Worm (Caenorhabditis elegans) whole organism, L4 larva: ENCODE measurements around the gene ZK1290.1.

ENCODE experiments used
- F10B5.3 ChIP-seq: sonication (generic microtip); optimal IDR thresholded peaks from 2 replicates; lab custom pipeline; 2016; ENCODE audit warnings: mild to moderate bottlenecking, missing genetic modification characterization, missing compliant biosample characterization
- F37D6.2 ChIP-seq: sonication (generic microtip); optimal IDR thresholded peaks from 2 replicates; lab custom pipeline; 2016; ENCODE audit warnings: mild to moderate bottlenecking, missing genetic modification characterization, missing compliant biosample characterization
- F44E2.7 ChIP-seq: fragments of 200-800 bp; sonication (Bioruptor generic); IDR thresholded peaks from 2 replicates; pipeline ENCODE4 v2.1.2; 2022; ENCODE audit warnings: missing genetic modification characterization, missing compliant biosample characterization
- T20F7.1 ChIP-seq: fragments of 200-800 bp; sonication (Bioruptor generic); optimal IDR thresholded peaks from 2 replicates; lab custom pipeline; 2018; ENCODE audit warnings: mild to moderate bottlenecking, missing genetic modification characterization, missing compliant biosample characterization
- Y105C5A.15 ChIP-seq: fragments of 200-800 bp; sonication (Bioruptor generic); IDR thresholded peaks from 2 replicates; pipeline ENCODE4 v1.3.6; 2022; ENCODE audit warnings: missing genetic modification characterization, missing compliant biosample characterization
- Y5F2A.4 ChIP-seq: fragments of 200-800 bp; sonication (Bioruptor generic); optimal IDR thresholded peaks from 2 replicates; lab custom pipeline; 2018; ENCODE audit warnings: mild to moderate bottlenecking, missing genetic modification characterization, missing compliant biosample characterization
- Y75B8A.6 ChIP-seq: fragments of 200-800 bp; sonication (Bioruptor generic); IDR thresholded peaks from 2 replicates; pipeline ENCODE4 v1.3.6; 2022; ENCODE audit warnings: missing genetic modification reagents, missing genetic modification characterization, missing compliant biosample characterization
- aha-1 ChIP-seq: fragments of 150-350 bp; peaks from one replicate; lab custom pipeline; 2014; ENCODE audit warnings: missing biosample characterization, missing genetic modification characterization
- aly-2 ChIP-seq: sonication (generic microtip); optimal IDR thresholded peaks from 2 replicates; lab custom pipeline; 2018; ENCODE audit warnings: missing biosample characterization, missing genetic modification characterization
- arid-1 ChIP-seq: fragments of 200-800 bp; sonication (Bioruptor generic); conservative IDR thresholded peaks from 2 replicates; pipeline ENCODE4 v1.3.6; 2022; ENCODE audit warnings: missing genetic modification reagents, missing genetic modification characterization, missing compliant biosample characterization
- ceh-28 ChIP-seq: fragments of 150-350 bp; optimal IDR thresholded peaks from 2 replicates; lab custom pipeline; 2014; ENCODE audit warnings: missing biosample characterization, missing genetic modification reagents, missing genetic modification characterization
- ceh-62 ChIP-seq: sonication (generic microtip); optimal IDR thresholded peaks from 2 replicates; lab custom pipeline; 2017; ENCODE audit warnings: missing biosample characterization, missing genetic modification characterization
- ces-1 ChIP-seq: fragments of 150-350 bp; sonication (generic microtip); optimal IDR thresholded peaks from 4 replicates; lab custom pipeline; 2014; ENCODE audit warnings: missing biosample characterization, missing genetic modification reagents, missing genetic modification characterization
- daf-16 ChIP-seq, 3 experiments: sonication (generic microtip); optimal IDR thresholded peaks; 2 replicates each; lab custom pipeline; 2016 to 2017; ENCODE audit warnings: missing genetic modification characterization in 3 of 3, missing genetic modification reagents in 3 of 3, mild to moderate bottlenecking in 2 of 3, missing compliant biosample characterization in 2 of 3, missing biosample characterization in 1 of 3, moderate library complexity in 1 of 3
- dmd-6 ChIP-seq: fragments of 200-800 bp; sonication (Bioruptor generic); IDR thresholded peaks from 2 replicates; pipeline ENCODE4 v1.3.6; 2022; ENCODE audit warnings: missing genetic modification reagents, missing genetic modification characterization, missing compliant biosample characterization
- dmd-8 ChIP-seq: fragments of 200-800 bp; sonication (Bioruptor generic); IDR thresholded peaks from 2 replicates; pipeline ENCODE4 v1.3.6; 2022; ENCODE audit warnings: missing genetic modification characterization, missing compliant biosample characterization
- dpl-1 ChIP-seq: fragments of 150-350 bp; optimal IDR thresholded peaks from 2 replicates; lab custom pipeline; 2014; ENCODE audit warnings: missing biosample characterization, missing genetic modification reagents, missing genetic modification characterization
- duxl-1 ChIP-seq: sonication (generic microtip); optimal IDR thresholded peaks from 2 replicates; lab custom pipeline; 2016; ENCODE audit warnings: mild to moderate bottlenecking, missing genetic modification characterization, moderate library complexity, missing compliant biosample characterization; ENCODE audit not compliant: poor library complexity
- dve-1 ChIP-seq: sonication (generic microtip); optimal IDR thresholded peaks from 2 replicates; lab custom pipeline; 2017; ENCODE audit warnings: antibody characterized with exemption, mild to moderate bottlenecking, missing genetic modification characterization, missing compliant biosample characterization; ENCODE audit not compliant: insufficient read depth
- egl-27 ChIP-seq: sonication (generic microtip); optimal IDR thresholded peaks from 3 replicates; lab custom pipeline; 2017; ENCODE audit warnings: missing biosample characterization, missing genetic modification reagents, missing genetic modification characterization
- egl-43 ChIP-seq: fragments of 200-800 bp; sonication (Bioruptor generic); IDR thresholded peaks from 2 replicates; pipeline ENCODE4 v1.3.6; 2022; ENCODE audit warnings: missing genetic modification reagents, missing genetic modification characterization, missing compliant biosample characterization
- gei-8 ChIP-seq: fragments of 200-800 bp; sonication (Bioruptor generic); optimal IDR thresholded peaks from 2 replicates; lab custom pipeline; 2018; ENCODE audit warnings: mild to moderate bottlenecking, missing genetic modification characterization, missing compliant biosample characterization
- hlh-30 ChIP-seq: sonication (generic microtip); optimal IDR thresholded peaks from 2 replicates; lab custom pipeline; 2017; ENCODE audit warnings: antibody characterized with exemption, mild to moderate bottlenecking, missing genetic modification characterization, missing compliant biosample characterization; ENCODE audit not compliant: insufficient read depth
- hmg-1.1 ChIP-seq: fragments of 200-800 bp; sonication (Bioruptor generic); IDR thresholded peaks from 2 replicates; pipeline ENCODE4 v1.3.6; 2022; ENCODE audit warnings: missing genetic modification reagents, missing genetic modification characterization, missing compliant biosample characterization
- lin-38 ChIP-seq: fragments of 200-800 bp; sonication (Bioruptor generic); IDR thresholded peaks from 2 replicates; pipeline ENCODE4 v1.3.6; 2022; ENCODE audit warnings: missing genetic modification reagents, missing genetic modification characterization, missing compliant biosample characterization
- mdl-1 ChIP-seq, 2 experiments: fragments of 150-350 bp in 1 of 2; sonication (generic microtip) in 1 of 2; optimal IDR thresholded peaks; 2 replicates each; lab custom pipeline; 2014 to 2017; ENCODE audit warnings: missing biosample characterization in 2 of 2, missing genetic modification characterization in 2 of 2
- mdt-29 ChIP-seq: fragments of 200-800 bp; sonication (Bioruptor generic); IDR thresholded peaks from 2 replicates; pipeline ENCODE4 v1.3.6; 2022; ENCODE audit warnings: missing genetic modification reagents, missing genetic modification characterization, missing compliant biosample characterization
- nhr-111 ChIP-seq: fragments of 200-800 bp; sonication (Bioruptor generic); optimal IDR thresholded peaks from 2 replicates; lab custom pipeline; 2018; ENCODE audit warnings: mild to moderate bottlenecking, missing genetic modification characterization, missing compliant biosample characterization
- nhr-237 ChIP-seq: sonication (generic microtip); optimal IDR thresholded peaks from 2 replicates; lab custom pipeline; 2017; ENCODE audit warnings: missing biosample characterization, missing genetic modification characterization
- nhr-25 ChIP-seq: sonication (generic microtip); optimal IDR thresholded peaks from 2 replicates; lab custom pipeline; 2017; ENCODE audit warnings: missing genetic modification characterization, mild to moderate bottlenecking, missing compliant biosample characterization, antibody characterized with exemption, moderate library complexity, borderline replicate concordance; ENCODE audit not compliant: insufficient read depth
- nhr-41 ChIP-seq: fragments of 200-800 bp; sonication (Bioruptor generic); IDR thresholded peaks from 2 replicates; pipeline ENCODE4 v1.3.6; 2022; ENCODE audit warnings: missing genetic modification reagents, missing genetic modification characterization, missing compliant biosample characterization
- nhr-48 ChIP-seq: sonication (generic microtip); optimal IDR thresholded peaks from 2 replicates; lab custom pipeline; 2016; ENCODE audit warnings: mild to moderate bottlenecking, missing genetic modification characterization, missing compliant biosample characterization
- nhr-77 ChIP-seq: fragments of 150-350 bp; optimal IDR thresholded peaks from 2 replicates; lab custom pipeline; 2014; ENCODE audit warnings: missing biosample characterization, missing genetic modification characterization
- pha-4 ChIP-seq, 2 experiments: fragments of 150-350 bp in 1 of 2; fragments of 200-800 bp in 1 of 2; sonication (Bioruptor generic) in 1 of 2; IDR thresholded peaks in 1 of 2; optimal IDR thresholded peaks in 1 of 2; 2 replicates each; pipeline versions ENCODE4 v1.3.6 to Lab custom; 2014 to 2022; ENCODE audit warnings: missing genetic modification characterization in 2 of 2, missing genetic modification reagents in 2 of 2, missing biosample characterization in 1 of 2, missing compliant biosample characterization in 1 of 2
- php-3 ChIP-seq: fragments of 200-800 bp; sonication (Bioruptor generic); IDR thresholded peaks from 2 replicates; pipeline ENCODE4 v1.3.6; 2022; ENCODE audit warnings: missing genetic modification reagents, missing genetic modification characterization, missing compliant biosample characterization
- pqm-1 ChIP-seq: sonication (generic microtip); optimal IDR thresholded peaks from 2 replicates; lab custom pipeline; 2017; ENCODE audit warnings: missing biosample characterization, missing genetic modification characterization
- skn-1 ChIP-seq: fragments of 150-350 bp; optimal IDR thresholded peaks from 2 replicates; lab custom pipeline; 2014; ENCODE audit warnings: missing biosample characterization, missing genetic modification characterization
- snpc-1.2 ChIP-seq: fragments of 200-800 bp; sonication (Bioruptor generic); IDR thresholded peaks from 2 replicates; pipeline ENCODE4 v1.3.6; 2022; ENCODE audit warnings: missing genetic modification reagents, missing genetic modification characterization, missing compliant biosample characterization
- snpc-4 ChIP-seq: fragments of 150-350 bp; optimal IDR thresholded peaks from 2 replicates; lab custom pipeline; 2014; ENCODE audit warnings: missing biosample characterization, missing genetic modification characterization
- spr-1 ChIP-seq: sonication (generic microtip); optimal IDR thresholded peaks from 2 replicates; lab custom pipeline; 2016; ENCODE audit warnings: mild to moderate bottlenecking, missing genetic modification characterization, missing compliant biosample characterization
- spr-3 ChIP-seq: fragments of 200-800 bp; sonication (Bioruptor generic); optimal IDR thresholded peaks from 2 replicates; lab custom pipeline; 2018; ENCODE audit warnings: mild to moderate bottlenecking, missing genetic modification characterization, missing compliant biosample characterization
- unc-62 ChIP-seq, 3 experiments: fragments of 150-350 bp in 1 of 3; sonication (generic microtip); optimal IDR thresholded peaks in 2 of 3; peaks in 1 of 3; 1 replicate in 1 of 3; 2 replicates in 2 of 3; lab custom pipeline; 2014 to 2017; ENCODE audit warnings: missing biosample characterization in 3 of 3, missing genetic modification characterization in 3 of 3, missing genetic modification reagents in 3 of 3, missing genotype in 1 of 3
- vab-7 ChIP-seq: fragments of 200-800 bp; sonication (Bioruptor generic); IDR thresholded peaks from 2 replicates; pipeline ENCODE4 v1.3.6; 2022; ENCODE audit warnings: missing genetic modification reagents, missing genetic modification characterization, missing compliant biosample characterization
- zag-1 ChIP-seq: fragments of 150-350 bp; optimal IDR thresholded peaks from 2 replicates; lab custom pipeline; 2014; ENCODE audit warnings: missing biosample characterization, missing genetic modification characterization
- ztf-11 ChIP-seq: fragments of 150-350 bp; optimal IDR thresholded peaks from 2 replicates; lab custom pipeline; 2014; ENCODE audit warnings: missing biosample characterization, missing genetic modification characterization

The ZK1290.1 gene

ce11 chrII:7554716-7555247 lies 6.8 kb upstream of the ZK1290.1 start (continued):
- TF ChIP-seq hlh-30 (tag; lab: Kevin White, UChicago) (peak; percentile 87), pqm-1 (peak; percentile 53), ztf-11 (no peak), egl-43 (GFP tag; lab: Robert Waterston, UW) (no peak), pha-4 (GFP tag; IDR thresholded peaks at IDR 0.05; lab: Robert Waterston, UW) (no peak), pha-4 (tag; optimal IDR thresholded peaks at IDR 0.05; lab: Kevin White, UChicago) (no peak), arid-1 (no peak), egl-27 (tag; lab: Kevin White, UChicago) (no peak), nhr-48 (tag; lab: Kevin White, UChicago) (peak; percentile 43), Y105C5A.15 (GFP tag; lab: Robert Waterston, UW) (no peak), snpc-4 (tag; lab: Kevin White, UChicago) (no peak), nhr-25 (tag; lab: Kevin White, UChicago) (peak; percentile 6), spr-1 (tag; lab: Kevin White, UChicago) (no peak), spr-3 (no peak), dmd-8 (GFP tag; lab: Robert Waterston, UW) (no peak), skn-1 (tag; lab: Kevin White, UChicago) (no peak), snpc-1.2 (GFP tag; lab: Robert Waterston, UW) (no peak), duxl-1 (no peak), unc-62 (GFP tag; optimal IDR thresholded peaks at IDR 0.05 in 1 of 2; lab: Kevin White, UChicago) (peak in 1 of 2 experiments; percentile 98), unc-62 (tag; optimal IDR thresholded peaks at IDR 0.05; lab: Kevin White, UChicago) (no peak), gei-8 (GFP tag; lab: Kevin White, UChicago) (no peak), Y5F2A.4 (GFP tag; lab: Kevin White, UChicago) (no peak), aly-2 (tag; lab: Kevin White, UChicago) (no peak), ceh-28 (tag; lab: Kevin White, UChicago) (no peak), ceh-62 (no peak), nhr-111 (GFP tag; lab: Kevin White, UChicago) (no peak), nhr-237 (tag; lab: Kevin White, UChicago) (no peak), mdt-29 (GFP tag; lab: Robert Waterston, UW) (no peak)
- TF ChIP-seq, all 104 proteins: peak for 24

ce11 chrII:7555454-7555853 lies 6.1 kb upstream of the ZK1290.1 start, which contains the start of gene ZK1290.14:
ZK1290.14 (minus strand) TSS chrII:7555592.
- peak; percentile 68 for TF ChIP-seq aha-1 (tag; lab: Kevin White, UChicago)
- TF ChIP-seq mdl-1 (tag; optimal IDR thresholded peaks at IDR 0.05; lab: Kevin White, UChicago): no peak

ce11 chrII:7557981-7558380 lies 3.6 kb upstream of the ZK1290.1 start:
- TF ChIP-seq nhr-237 (tag; lab: Kevin White, UChicago) (no peak), F37D6.2 (tag; lab: Kevin White, UChicago) (no peak), dve-1 (tag; lab: Kevin White, UChicago) (peak; percentile 79), Y75B8A.6 (GFP tag; lab: Robert Waterston, UW) (no peak), dmd-6 (GFP tag; lab: Robert Waterston, UW) (peak; percentile 83), T20F7.1 (GFP tag; lab: Kevin White, UChicago) (no peak), zag-1 (tag; lab: Kevin White, UChicago) (no peak), hmg-1.1 (GFP tag; lab: Robert Waterston, UW) (no peak), nhr-111 (GFP tag; lab: Kevin White, UChicago) (no peak), ces-1 (GFP tag; lab: Kevin White, UChicago) (no peak), nhr-77 (tag; lab: Kevin White, UChicago) (no peak), vab-7 (GFP tag; lab: Robert Waterston, UW) (no peak), F44E2.7 (GFP tag; lab: Robert Waterston, UW) (no peak), gei-8 (GFP tag; lab: Kevin White, UChicago) (no peak), mdt-29 (GFP tag; lab: Robert Waterston, UW) (no peak), daf-16 (GFP tag; optimal IDR thresholded peaks at IDR 0.05; lab: Kevin White, UChicago) (no peak), daf-16 (tag; optimal IDR thresholded peaks at IDR 0.05; lab: Kevin White, UChicago) (peak; percentile 77), nhr-41 (GFP tag; lab: Robert Waterston, UW) (0 out of 2 replicates have a peak, but pooled peaks have one; percentile 34), Y5F2A.4 (GFP tag; lab: Kevin White, UChicago) (no peak), nhr-48 (tag; lab: Kevin White, UChicago) (peak; percentile 17), lin-38 (GFP tag; lab: Robert Waterston, UW) (no peak), dpl-1 (no peak), php-3 (GFP tag; lab: Robert Waterston, UW) (peak; percentile 35; the same call in 1 of the 2 replicates), ceh-62 (no peak), F10B5.3 (no peak)
